Worm (Caenorhabditis elegans): Measurements from ENCODE around the gene str-20.

- TF ChIP-seq him-1 (tag; optimal IDR thresholded peaks at IDR 0.05), result no peak
- no peak for TF ChIP-seq W03F9.2 (tag; optimal IDR thresholded peaks at IDR 0.05)
- no peak for TF ChIP-seq dao-5 (tag; optimal IDR thresholded peaks at IDR 0.05)
These were observed 27.3 kb upstream of the str-20 start for ce11 chrV:728822-729493.

Measured in whole organism, L4/young adult.